Fruit fly (Drosophila melanogaster) whole organism, prepupa: ENCODE data around the gene Nf-YA.

ENCODE experiments used
- CG11902 ChIP-seq: fragments of 200-800 bp; sonication (Bioruptor generic); optimal IDR thresholded peaks from 3 replicates; lab custom pipeline; 2016; ENCODE audit warnings: missing biosample characterization, missing genetic modification characterization
- CG34406 ChIP-seq: fragments of 200-800 bp; sonication (Bioruptor generic); optimal IDR thresholded peaks from 3 replicates; lab custom pipeline; 2016; ENCODE audit warnings: missing biosample characterization, missing genetic modification characterization
- CG6163 ChIP-seq: fragments of 200-800 bp; sonication (Bioruptor generic); IDR thresholded peaks from 3 replicates; pipeline ENCODE4 v1.3.6; 2022; ENCODE audit warnings: missing biosample characterization, missing genetic modification characterization
- CG8119 ChIP-seq: fragments of 200-800 bp; sonication (Bioruptor generic); IDR thresholded peaks from 3 replicates; pipeline ENCODE4 v1.3.6; 2022; ENCODE audit warnings: missing biosample characterization, missing genetic modification characterization
- CG8319 ChIP-seq: fragments of 200-800 bp; sonication (Bioruptor generic); optimal IDR thresholded peaks from 3 replicates; lab custom pipeline; 2016; ENCODE audit warnings: missing biosample characterization, missing genetic modification characterization
- Eip75B ChIP-seq: fragments of 200-800 bp; sonication (Bioruptor generic); optimal IDR thresholded peaks from 3 replicates; lab custom pipeline; 2016; ENCODE audit warnings: missing biosample characterization, missing genetic modification characterization
- esn ChIP-seq: fragments of 200-800 bp; sonication (Bioruptor generic); optimal IDR thresholded peaks from 2 replicates; lab custom pipeline; 2016; ENCODE audit warnings: missing biosample characterization, mild to moderate bottlenecking, missing genetic modification characterization, moderate library complexity
- fd59A ChIP-seq: fragments of 200-800 bp; sonication (Bioruptor generic); optimal IDR thresholded peaks from 2 replicates; lab custom pipeline; 2017; ENCODE audit warnings: missing biosample characterization, mild to moderate bottlenecking, missing genetic modification characterization, missing genetic modification reagents

dm6 chr3L:9465652-9466244 lies 23.7 kb upstream of the Nf-YA start:
- no peak for TF ChIP-seq CG6163 (GFP tag; lab: Robert Waterston, UW)
- TF ChIP-seq CG8119 (GFP tag; lab: Robert Waterston, UW): no peak
- no peak for TF ChIP-seq CG11902 (GFP tag; lab: Kevin White, UChicago)
- TF ChIP-seq CG8319 (GFP tag; lab: Kevin White, UChicago): no peak
- TF ChIP-seq fd59A: no peak
- TF ChIP-seq CG34406 (GFP tag; lab: Kevin White, UChicago): no peak
- TF ChIP-seq esn (GFP tag; lab: Kevin White, UChicago): no peak
- no peak for TF ChIP-seq Eip75B (GFP tag; lab: Kevin White, UChicago)
